Fruit fly (Drosophila melanogaster) whole organism, embryonic: ENCODE results near the gene CG5214.

ENCODE experiments used
- CG10209 ChIP-seq: fragments of 200-800 bp; sonication (Bioruptor generic); optimal IDR thresholded peaks from 3 replicates; lab custom pipeline; 2017; ENCODE audit warnings: missing biosample characterization, mild to moderate bottlenecking, missing genetic modification characterization, missing genetic modification reagents
- CG12219 ChIP-seq: fragments of 200-800 bp; sonication (Bioruptor generic); optimal IDR thresholded peaks from 3 replicates; lab custom pipeline; 2018; ENCODE audit warnings: missing biosample characterization, mild to moderate bottlenecking, missing genetic modification characterization
- CG12659 ChIP-seq: fragments of 200-800 bp; sonication (Bioruptor generic); optimal IDR thresholded peaks from 3 replicates; lab custom pipeline; 2017; ENCODE audit warnings: mild to moderate bottlenecking, missing biosample characterization, missing genetic modification reagents, missing genetic modification characterization
- CG14965 ChIP-seq: fragments of 200-800 bp; sonication (Bioruptor generic); optimal IDR thresholded peaks from 2 replicates; lab custom pipeline; 2016; ENCODE audit warnings: missing biosample characterization, missing genetic modification characterization, borderline replicate concordance
- CG17359 ChIP-seq: fragments of 200-800 bp; sonication (Bioruptor generic); optimal IDR thresholded peaks from 3 replicates; lab custom pipeline; 2018; ENCODE audit warnings: missing biosample characterization, mild to moderate bottlenecking, missing genetic modification characterization, moderate library complexity
- CG17361 ChIP-seq: fragments of 200-800 bp; sonication (Bioruptor generic); IDR thresholded peaks from 3 replicates; pipeline ENCODE4 v1.3.6; 2022; ENCODE audit warnings: missing biosample characterization, missing genetic modification characterization
- CG1832 ChIP-seq: fragments of 200-800 bp; sonication (Bioruptor generic); optimal IDR thresholded peaks from 2 replicates; lab custom pipeline; 2017; ENCODE audit warnings: missing biosample characterization, mild to moderate bottlenecking, missing genetic modification characterization, inconsistent platforms
- CG2116 ChIP-seq: fragments of 200-800 bp; sonication (Bioruptor generic); optimal IDR thresholded peaks from 3 replicates; lab custom pipeline; 2018; ENCODE audit warnings: missing biosample characterization, mild to moderate bottlenecking, missing genetic modification characterization
- CG2678 ChIP-seq: fragments of 200-800 bp; sonication (Bioruptor generic); optimal IDR thresholded peaks from 3 replicates; lab custom pipeline; 2019; ENCODE audit warnings: missing biosample characterization, mild to moderate bottlenecking, missing genetic modification characterization, moderate library complexity
- CG2712 ChIP-seq: fragments of 200-800 bp; optimal IDR thresholded peaks from 3 replicates; lab custom pipeline; 2019; ENCODE audit warnings: missing biosample characterization, mild to moderate bottlenecking, missing genetic modification characterization, moderate library complexity
- CG31441 ChIP-seq: fragments of 200-800 bp; sonication (Bioruptor generic); IDR thresholded peaks from 2 replicates; pipeline ENCODE4 v1.3.6; 2022; ENCODE audit warnings: missing biosample characterization, missing genetic modification characterization
- CG3726 ChIP-seq: fragments of 200-800 bp; sonication (Bioruptor generic); IDR thresholded peaks from 3 replicates; pipeline ENCODE4, ENCODE4 v1.3.6; 2022; ENCODE audit warnings: missing biosample characterization, missing genetic modification characterization
- CG4617 ChIP-seq: fragments of 200-800 bp; sonication (Bioruptor generic); optimal IDR thresholded peaks from 3 replicates; lab custom pipeline; 2016; ENCODE audit warnings: missing biosample characterization, missing genetic modification characterization, borderline replicate concordance
- CG4707 ChIP-seq: fragments of 200-800 bp; sonication (Bioruptor generic); optimal IDR thresholded peaks from 2 replicates; lab custom pipeline; 2018; ENCODE audit warnings: missing biosample characterization, mild to moderate bottlenecking, missing genetic modification characterization, moderate library complexity
- CG4730 ChIP-seq: fragments of 200-800 bp; sonication (Bioruptor generic); IDR thresholded peaks from 2 replicates; pipeline ENCODE4 v1.3.6; 2022; ENCODE audit warnings: missing biosample characterization, missing genetic modification characterization
- CG6791 ChIP-seq: fragments of 200-800 bp; sonication (Bioruptor generic); IDR thresholded peaks from 3 replicates; pipeline ENCODE4 v1.3.6; 2022; ENCODE audit warnings: missing biosample characterization, missing genetic modification characterization; ENCODE audit not compliant: partially characterized antibody
- CG7372 ChIP-seq: fragments of 200-800 bp; sonication (Bioruptor generic); IDR thresholded peaks from 2 replicates; pipeline ENCODE4 v1.3.6; 2022; ENCODE audit warnings: missing biosample characterization, missing genetic modification characterization
- CG8290 ChIP-seq, 3 experiments: fragments of 200-800 bp; sonication (Bioruptor generic); optimal IDR thresholded peaks; 2 replicates each; lab custom pipeline; 2016 to 2019; ENCODE audit warnings: missing biosample characterization in 3 of 3, missing genetic modification characterization in 3 of 3, mild to moderate bottlenecking in 2 of 3, moderate library complexity in 1 of 3
- CG9876 ChIP-seq: fragments of 200-800 bp; sonication (Bioruptor generic); optimal IDR thresholded peaks from 2 replicates; lab custom pipeline; 2016; ENCODE audit warnings: missing biosample characterization, missing genetic modification characterization
- Dbx ChIP-seq: fragments of 200-800 bp; sonication (Bioruptor generic); IDR thresholded peaks from 3 replicates; pipeline ENCODE4 v1.3.6; 2022; ENCODE audit warnings: missing biosample characterization, missing genetic modification characterization
- Doc3 ChIP-seq: fragments of 200-800 bp; sonication (Bioruptor generic); IDR thresholded peaks from 3 replicates; pipeline ENCODE4 v1.3.6; 2022; ENCODE audit warnings: missing biosample characterization, missing genetic modification characterization; ENCODE audit not compliant: partially characterized antibody
- Dp ChIP-seq: fragments of 200-800 bp; sonication (Bioruptor generic); optimal IDR thresholded peaks from 2 replicates; lab custom pipeline; 2018; ENCODE audit warnings: missing biosample characterization, mild to moderate bottlenecking, missing genetic modification characterization, moderate library complexity
- Ets97D ChIP-seq: fragments of 200-800 bp; sonication (Bioruptor generic); optimal IDR thresholded peaks from 3 replicates; lab custom pipeline; 2016; ENCODE audit warnings: missing biosample characterization, missing genetic modification characterization
- Hey ChIP-seq: fragments of 200-800 bp; sonication (Bioruptor generic); optimal IDR thresholded peaks from 3 replicates; lab custom pipeline; 2018; ENCODE audit warnings: missing biosample characterization, mild to moderate bottlenecking, missing genetic modification characterization
- Lhr ChIP-seq: fragments of 200-800 bp; sonication (Bioruptor generic); optimal IDR thresholded peaks from 3 replicates; lab custom pipeline; 2017; ENCODE audit warnings: mild to moderate bottlenecking, missing biosample characterization, missing genetic modification reagents, missing genetic modification characterization
- Myb ChIP-seq: fragments of 200-800 bp; sonication (Bioruptor generic); optimal IDR thresholded peaks from 2 replicates; lab custom pipeline; 2016; ENCODE audit warnings: missing biosample characterization, missing genetic modification characterization
- NC2α ChIP-seq: fragments of 200-800 bp; sonication (Bioruptor generic); optimal IDR thresholded peaks from 2 replicates; lab custom pipeline; 2016; ENCODE audit warnings: missing biosample characterization, missing genetic modification characterization
- Ptx1 ChIP-seq: fragments of 200-800 bp; sonication (Bioruptor generic); IDR thresholded peaks from 2 replicates; pipeline ENCODE4 v1.3.6; 2022; ENCODE audit warnings: missing biosample characterization, missing genetic modification characterization
- Sry-δ ChIP-seq: fragments of 200-800 bp; sonication (Bioruptor generic); optimal IDR thresholded peaks from 2 replicates; lab custom pipeline; 2016; ENCODE audit warnings: missing biosample characterization, missing genetic modification characterization
- ato ChIP-seq: fragments of 200-800 bp; sonication (Bioruptor generic); IDR thresholded peaks from 2 replicates; pipeline ENCODE4 v1.3.6; 2022; ENCODE audit warnings: missing biosample characterization, missing genetic modification characterization; ENCODE audit not compliant: partially characterized antibody
- bab2 ChIP-seq: fragments of 200-800 bp; sonication (Bioruptor generic); optimal IDR thresholded peaks from 2 replicates; lab custom pipeline; 2016; ENCODE audit warnings: missing biosample characterization, missing genetic modification characterization
- bbx ChIP-seq: fragments of 200-800 bp; sonication (Bioruptor generic); IDR thresholded peaks from 2 replicates; pipeline ENCODE4 v1.3.6; 2022; ENCODE audit warnings: missing biosample characterization, missing genetic modification characterization; ENCODE audit not compliant: partially characterized antibody
- cg ChIP-seq: fragments of 200-800 bp; sonication (Bioruptor generic); optimal IDR thresholded peaks from 3 replicates; lab custom pipeline; 2019; ENCODE audit warnings: missing biosample characterization, mild to moderate bottlenecking, missing genetic modification characterization, moderate library complexity
- crc ChIP-seq: fragments of 200-800 bp; sonication (Bioruptor generic); optimal IDR thresholded peaks from 2 replicates; lab custom pipeline; 2016; ENCODE audit warnings: missing biosample characterization, missing genetic modification characterization
- danr ChIP-seq: fragments of 200-800 bp; sonication (Bioruptor generic); IDR thresholded peaks from 2 replicates; pipeline ENCODE4 v1.3.6; 2022; ENCODE audit warnings: missing biosample characterization, missing genetic modification characterization
- dmrt99B ChIP-seq: fragments of 200-800 bp; sonication (Bioruptor generic); optimal IDR thresholded peaks from 2 replicates; lab custom pipeline; 2018; ENCODE audit warnings: missing biosample characterization, mild to moderate bottlenecking, missing genetic modification characterization, moderate library complexity
- emc ChIP-seq: fragments of 200-800 bp; sonication (Bioruptor generic); optimal IDR thresholded peaks from 2 replicates; lab custom pipeline; 2016; ENCODE audit warnings: missing biosample characterization, missing genetic modification characterization
- gt ChIP-seq: fragments of 200-800 bp; sonication (Bioruptor generic); IDR thresholded peaks from 2 replicates; pipeline ENCODE4 v1.3.6; 2022; ENCODE audit warnings: missing biosample characterization, missing genetic modification characterization
- hbn ChIP-seq: fragments of 200-800 bp; sonication (Bioruptor generic); IDR thresholded peaks from 2 replicates; pipeline ENCODE4 v1.3.6; 2022; ENCODE audit warnings: missing biosample characterization, missing genetic modification characterization; ENCODE audit not compliant: partially characterized antibody
- mld ChIP-seq: fragments of 200-800 bp; sonication (Bioruptor generic); IDR thresholded peaks from 3 replicates; pipeline ENCODE4 v1.3.6; 2022; ENCODE audit warnings: missing biosample characterization, missing genetic modification characterization; ENCODE audit not compliant: partially characterized antibody
- pnt ChIP-seq: fragments of 200-800 bp; sonication (Bioruptor generic); optimal IDR thresholded peaks from 3 replicates; lab custom pipeline; 2016; ENCODE audit warnings: missing biosample characterization, missing genetic modification characterization
- rib ChIP-seq: fragments of 200-800 bp; sonication (Bioruptor generic); IDR thresholded peaks from 2 replicates; pipeline ENCODE4 v1.3.6; 2022; ENCODE audit warnings: missing biosample characterization, missing genetic modification characterization
- sens ChIP-seq: fragments of 200-800 bp; sonication (Bioruptor generic); peaks from one replicate; lab custom pipeline; 2016; ENCODE audit warnings: missing biosample characterization, missing genetic modification characterization
- sna ChIP-seq: fragments of 200-800 bp; sonication (Bioruptor generic); IDR thresholded peaks from 2 replicates; pipeline ENCODE4 v1.3.6; 2022; ENCODE audit warnings: missing biosample characterization, missing genetic modification characterization; ENCODE audit not compliant: partially characterized antibody
- stwl ChIP-seq: fragments of 200-800 bp; sonication (Bioruptor generic); optimal IDR thresholded peaks from 3 replicates; lab custom pipeline; 2018; ENCODE audit warnings: missing biosample characterization, mild to moderate bottlenecking, missing genetic modification characterization, moderate library complexity
- trem ChIP-seq: fragments of 200-800 bp; optimal IDR thresholded peaks from 3 replicates; lab custom pipeline; 2019; ENCODE audit warnings: missing biosample characterization, mild to moderate bottlenecking, missing genetic modification characterization, moderate library complexity
- wor ChIP-seq: fragments of 200-800 bp; sonication (Bioruptor generic); IDR thresholded peaks from 2 replicates; pipeline ENCODE4 v1.3.6; 2022; ENCODE audit warnings: missing biosample characterization, missing genetic modification characterization
- zen2 ChIP-seq: fragments of 200-800 bp; sonication (Bioruptor generic); IDR thresholded peaks from 3 replicates; pipeline ENCODE4 v1.3.6; 2022; ENCODE audit warnings: missing biosample characterization, missing genetic modification characterization; ENCODE audit not compliant: partially characterized antibody
- zf30C ChIP-seq: fragments of 200-800 bp; sonication (Bioruptor generic); optimal IDR thresholded peaks from 3 replicates; lab custom pipeline; 2018; ENCODE audit warnings: missing biosample characterization, mild to moderate bottlenecking, missing genetic modification characterization
- zfh2 ChIP-seq: fragments of 200-800 bp; sonication (Bioruptor generic); optimal IDR thresholded peaks from 2 replicates; lab custom pipeline; 2016; ENCODE audit warnings: missing biosample characterization, missing genetic modification characterization

The CG5214 gene

dm6 chr3R:11236041-11236440 lies 8.1 kb upstream of the CG5214 start, which contains the start of gene CG31441 (continued):
- no peak for TF ChIP-seq CG8290 (GFP tag; optimal IDR thresholded peaks at IDR 0.05; lab: Kevin White, UChicago)
- TF ChIP-seq CG8290 (tag; optimal IDR thresholded peaks at IDR 0.05; lab: Kevin White, UChicago), result no peak
- peak; percentile 8 for TF ChIP-seq Ets97D (GFP tag; lab: Kevin White, UChicago)
- no peak for TF ChIP-seq CG7372 (GFP tag; lab: Robert Waterston, UW)
- peak; percentile 6 for TF ChIP-seq Lhr
- no peak for TF ChIP-seq CG4730 (GFP tag; lab: Robert Waterston, UW)
- no peak for TF ChIP-seq crc (GFP tag; lab: Kevin White, UChicago)
- no peak for TF ChIP-seq mld (GFP tag; lab: Robert Waterston, UW)
- TF ChIP-seq Dp (GFP tag; lab: Kevin White, UChicago), result peak; percentile 69
- peak; percentile 20 for TF ChIP-seq trem (tag; lab: Kevin White, UChicago)
- TF ChIP-seq bbx, result peak; percentile 49; the same call in 1 of the 2 replicates
- no peak for TF ChIP-seq cg (GFP tag; lab: Kevin White, UChicago)
- TF ChIP-seq CG1832 (GFP tag; lab: Kevin White, UChicago), result no peak
- no peak for TF ChIP-seq emc
- TF ChIP-seq CG10209, result no peak
- TF ChIP-seq Sry-δ (GFP tag; lab: Kevin White, UChicago), result no peak
- no peak for TF ChIP-seq zf30C (GFP tag; lab: Kevin White, UChicago)
- no peak for TF ChIP-seq bab2 (GFP tag; lab: Kevin White, UChicago)
- no peak for TF ChIP-seq NC2α (GFP tag; lab: Kevin White, UChicago)
- TF ChIP-seq CG17361 (GFP tag; lab: Robert Waterston, UW), result no peak
- no peak for TF ChIP-seq CG14965 (GFP tag; lab: Kevin White, UChicago)
- peak; percentile 63 for TF ChIP-seq hbn (GFP tag; lab: Robert Waterston, UW)
- TF ChIP-seq zen2 (GFP tag; lab: Robert Waterston, UW), result no peak; the same call in 2 of the 3 replicates
- no peak for TF ChIP-seq CG3726
- no peak for TF ChIP-seq CG9876
- no peak for TF ChIP-seq CG12219
- no peak for TF ChIP-seq dmrt99B (tag; lab: Kevin White, UChicago)
- peak; percentile 30; the same call in 1 of the 2 replicates for TF ChIP-seq ato (GFP tag; lab: Robert Waterston, UW)
- peak; percentile 83 for TF ChIP-seq sens
- TF ChIP-seq wor (GFP tag; lab: Robert Waterston, UW), result no peak
- peak; percentile 37 for TF ChIP-seq CG4617
- no peak for TF ChIP-seq Ptx1 (GFP tag; lab: Robert Waterston, UW)
- peak; percentile 42 for TF ChIP-seq CG2116 (GFP tag; lab: Kevin White, UChicago)
- peak; percentile 22 for TF ChIP-seq CG17359 (tag; lab: Kevin White, UChicago)
- no peak for TF ChIP-seq Hey
- no peak for TF ChIP-seq CG4707 (GFP tag; lab: Kevin White, UChicago)
- no peak for TF ChIP-seq CG31441 (GFP tag; lab: Robert Waterston, UW)
- TF ChIP-seq danr (GFP tag; lab: Robert Waterston, UW), result no peak
- TF ChIP-seq sna (GFP tag; lab: Robert Waterston, UW), result 0 out of 2 replicates have a peak, but pooled peaks have one; percentile 50
- peak; percentile 3 for TF ChIP-seq CG2712 (tag; lab: Kevin White, UChicago)
- peak; percentile 7 for TF ChIP-seq CG12659 (GFP tag; lab: Kevin White, UChicago)
- TF ChIP-seq pnt (GFP tag; lab: Kevin White, UChicago), result no peak
- TF ChIP-seq gt (GFP tag; lab: Robert Waterston, UW), result no peak
- no peak for TF ChIP-seq zfh2
- no peak for TF ChIP-seq rib (GFP tag; lab: Robert Waterston, UW)
- no peak for TF ChIP-seq Dbx (GFP tag; lab: Robert Waterston, UW)
- TF ChIP-seq CG6791 (GFP tag; lab: Robert Waterston, UW), result no peak
- TF ChIP-seq stwl (tag; lab: Kevin White, UChicago), result peak; percentile 67
- TF ChIP-seq Myb (GFP tag; lab: Kevin White, UChicago), result peak; percentile 55
- no peak for TF ChIP-seq CG2678 (tag; lab: Kevin White, UChicago)
- peak; percentile 56; the same call in 1 of the 3 replicates for TF ChIP-seq Doc3 (GFP tag; lab: Robert Waterston, UW)
